Fruit fly (Drosophila melanogaster) whole organism, embryonic: ENCODE results near the gene CG15498.
A peak's percentile ranks its signal among the peaks of the same experiment; 100 is the strongest.

Source experiments
- C15 ChIP-seq: fragments of 200-800 bp; sonication (Bioruptor generic); IDR thresholded peaks from 3 replicates; pipeline ENCODE4 v1.3.6; 2022; ENCODE audit warnings: missing biosample characterization, missing genetic modification characterization
- CG10147 ChIP-seq: fragments of 200-800 bp; sonication (Bioruptor generic); optimal IDR thresholded peaks from 2 replicates; lab custom pipeline; 2019; ENCODE audit warnings: missing biosample characterization, mild to moderate bottlenecking, missing genetic modification characterization, moderate library complexity
- CG12104 ChIP-seq: fragments of 200-800 bp; sonication (Bioruptor generic); optimal IDR thresholded peaks from 3 replicates; lab custom pipeline; 2016; ENCODE audit warnings: missing biosample characterization, missing genetic modification characterization
- CG1233 ChIP-seq: fragments of 200-800 bp; sonication (Bioruptor generic); optimal IDR thresholded peaks from 4 replicates; lab custom pipeline; 2018; ENCODE audit warnings: missing biosample characterization, mild to moderate bottlenecking, missing genetic modification characterization
- CG12391 ChIP-seq: fragments of 200-800 bp; sonication (Bioruptor generic); optimal IDR thresholded peaks from 3 replicates; lab custom pipeline; 2018; ENCODE audit warnings: missing biosample characterization, mild to moderate bottlenecking, missing genetic modification characterization, moderate library complexity
- CG15514 ChIP-seq: fragments of 200-800 bp; sonication (Bioruptor generic); optimal IDR thresholded peaks from 3 replicates; lab custom pipeline; 2017; ENCODE audit warnings: missing biosample characterization, missing genetic modification characterization, mild to moderate bottlenecking, moderate library complexity, missing genetic modification reagents
- CG15696 ChIP-seq: fragments of 200-800 bp; sonication (Bioruptor generic); optimal IDR thresholded peaks from 2 replicates; lab custom pipeline; 2019; ENCODE audit warnings: missing biosample characterization, mild to moderate bottlenecking, missing genetic modification characterization, moderate library complexity
- CG17328 ChIP-seq: fragments of 200-800 bp; sonication (Bioruptor generic); IDR thresholded peaks from 2 replicates; pipeline ENCODE4 v1.3.6; 2022; ENCODE audit warnings: missing biosample characterization, missing genetic modification characterization
- CG17802 ChIP-seq: fragments of 200-800 bp; sonication (Bioruptor generic); optimal IDR thresholded peaks from 2 replicates; lab custom pipeline; 2018; ENCODE audit warnings: missing biosample characterization, mild to moderate bottlenecking, missing genetic modification characterization, moderate library complexity
- CG18262 ChIP-seq: fragments of 200-800 bp; optimal IDR thresholded peaks from 3 replicates; lab custom pipeline; 2019; ENCODE audit warnings: missing biosample characterization, mild to moderate bottlenecking, missing genetic modification characterization, moderate library complexity
- CG4707 ChIP-seq: fragments of 200-800 bp; sonication (Bioruptor generic); optimal IDR thresholded peaks from 2 replicates; lab custom pipeline; 2018; ENCODE audit warnings: missing biosample characterization, mild to moderate bottlenecking, missing genetic modification characterization, moderate library complexity
- CG4730 ChIP-seq: fragments of 200-800 bp; sonication (Bioruptor generic); IDR thresholded peaks from 2 replicates; pipeline ENCODE4 v1.3.6; 2022; ENCODE audit warnings: missing biosample characterization, missing genetic modification characterization
- CG6254 ChIP-seq: fragments of 200-800 bp; sonication (Bioruptor generic); optimal IDR thresholded peaks from 3 replicates; lab custom pipeline; 2017; ENCODE audit warnings: mild to moderate bottlenecking, missing biosample characterization, missing genetic modification reagents, missing genetic modification characterization
- CG6272 ChIP-seq: fragments of 200-800 bp; sonication (Bioruptor generic); IDR thresholded peaks from 2 replicates; pipeline ENCODE4 v1.3.6; 2022; ENCODE audit warnings: missing biosample characterization, missing genetic modification characterization
- CG6854 ChIP-seq: fragments of 200-800 bp; sonication (Bioruptor generic); optimal IDR thresholded peaks from 3 replicates; lab custom pipeline; 2017; ENCODE audit warnings: missing biosample characterization, mild to moderate bottlenecking, missing genetic modification characterization
- CG9876 ChIP-seq: fragments of 200-800 bp; sonication (Bioruptor generic); optimal IDR thresholded peaks from 2 replicates; lab custom pipeline; 2016; ENCODE audit warnings: missing biosample characterization, missing genetic modification characterization
- E2f1 ChIP-seq: fragments of 200-800 bp; sonication (Bioruptor generic); IDR thresholded peaks from 2 replicates; pipeline ENCODE4 v1.3.6; 2022; ENCODE audit warnings: missing biosample characterization, missing genetic modification characterization
- Fer2 ChIP-seq: fragments of 200-800 bp; sonication (Bioruptor generic); optimal IDR thresholded peaks from 2 replicates; lab custom pipeline; 2018; ENCODE audit warnings: missing biosample characterization, mild to moderate bottlenecking, missing genetic modification characterization, moderate library complexity
- Max ChIP-seq: fragments of 200-800 bp; sonication (Bioruptor generic); optimal IDR thresholded peaks from 2 replicates; lab custom pipeline; 2016; ENCODE audit warnings: missing biosample characterization, mild to moderate bottlenecking, missing genetic modification characterization
- Myb ChIP-seq: fragments of 200-800 bp; sonication (Bioruptor generic); optimal IDR thresholded peaks from 2 replicates; lab custom pipeline; 2016; ENCODE audit warnings: missing biosample characterization, missing genetic modification characterization
- Nf-YC ChIP-seq: fragments of 200-800 bp; optimal IDR thresholded peaks from 3 replicates; lab custom pipeline; 2019; ENCODE audit warnings: missing biosample characterization, mild to moderate bottlenecking, missing genetic modification characterization, moderate library complexity
- Oaz ChIP-seq: fragments of 200-800 bp; sonication (Bioruptor generic); IDR thresholded peaks from 2 replicates; pipeline ENCODE4 v1.3.6; 2022; ENCODE audit warnings: missing biosample characterization, missing genetic modification characterization
- Rx ChIP-seq: fragments of 200-800 bp; sonication (Bioruptor generic); IDR thresholded peaks from 2 replicates; pipeline ENCODE4 v1.3.6; 2022; ENCODE audit warnings: missing biosample characterization, missing genetic modification characterization
- Sox100B ChIP-seq: fragments of 200-800 bp; sonication (Bioruptor generic); optimal IDR thresholded peaks from 3 replicates; lab custom pipeline; 2018; ENCODE audit warnings: missing biosample characterization, mild to moderate bottlenecking, missing genetic modification characterization
- Spps ChIP-seq: fragments of 200-800 bp; sonication (Bioruptor generic); optimal IDR thresholded peaks from 2 replicates; lab custom pipeline; 2018; ENCODE audit warnings: missing biosample characterization, mild to moderate bottlenecking, missing genetic modification characterization
- Trl ChIP-seq, 3 experiments: fragments of >200 bp in 2 of 3; fragments of 200-800 bp in 1 of 3; sonication (Bioruptor generic) in 1 of 3; optimal IDR thresholded peaks; 2 replicates in 1 of 3; 3 replicates in 2 of 3; lab custom pipeline; 2016 to 2017; ENCODE audit warnings: missing biosample characterization in 1 of 3, missing genetic modification characterization in 1 of 3
- Xrp1 ChIP-seq: fragments of 200-800 bp; sonication (Bioruptor generic); IDR thresholded peaks from 2 replicates; pipeline ENCODE4 v1.3.6; 2022; ENCODE audit warnings: missing biosample characterization, missing genetic modification characterization
- bowl ChIP-seq: fragments of 200-800 bp; sonication (Bioruptor generic); IDR thresholded peaks from 2 replicates; pipeline ENCODE4 v1.3.6; 2022; ENCODE audit warnings: missing biosample characterization, missing genetic modification characterization
- bsh ChIP-seq, 2 experiments: fragments of 200-800 bp; sonication (Bioruptor generic); optimal IDR thresholded peaks; 2 replicates each; lab custom pipeline; 2017 to 2018; ENCODE audit warnings: mild to moderate bottlenecking in 2 of 2, missing biosample characterization in 2 of 2, missing genetic modification characterization in 2 of 2, moderate library complexity in 1 of 2
- cato ChIP-seq: fragments of 200-800 bp; sonication (Bioruptor generic); optimal IDR thresholded peaks from 2 replicates; lab custom pipeline; 2016; ENCODE audit warnings: missing biosample characterization, missing genetic modification characterization, borderline replicate concordance
- cg ChIP-seq: fragments of 200-800 bp; sonication (Bioruptor generic); optimal IDR thresholded peaks from 3 replicates; lab custom pipeline; 2019; ENCODE audit warnings: missing biosample characterization, mild to moderate bottlenecking, missing genetic modification characterization, moderate library complexity
- dmrt11E ChIP-seq: fragments of 200-800 bp; sonication (Bioruptor generic); optimal IDR thresholded peaks from 3 replicates; lab custom pipeline; 2018; ENCODE audit warnings: missing biosample characterization, mild to moderate bottlenecking, missing genetic modification characterization, moderate library complexity
- exex ChIP-seq: fragments of 200-800 bp; sonication (Bioruptor generic); optimal IDR thresholded peaks from 4 replicates; lab custom pipeline; 2018; ENCODE audit warnings: missing biosample characterization, mild to moderate bottlenecking, missing genetic modification characterization, moderate library complexity
- fd3F ChIP-seq: fragments of 200-800 bp; sonication (Bioruptor generic); optimal IDR thresholded peaks from 2 replicates; lab custom pipeline; 2018; ENCODE audit warnings: missing biosample characterization, mild to moderate bottlenecking, missing genetic modification characterization, moderate library complexity
- fd64A ChIP-seq: fragments of 200-800 bp; sonication (Bioruptor generic); optimal IDR thresholded peaks from 3 replicates; lab custom pipeline; 2018; ENCODE audit warnings: missing biosample characterization, mild to moderate bottlenecking, missing genetic modification characterization
- gro ChIP-seq: fragments of 200-800 bp; sonication (Bioruptor generic); optimal IDR thresholded peaks from 2 replicates; lab custom pipeline; 2016; ENCODE audit warnings: missing biosample characterization, missing genetic modification characterization
- ham ChIP-seq: fragments of 200-800 bp; sonication (Bioruptor generic); IDR thresholded peaks from 2 replicates; pipeline ENCODE4 v1.3.6; 2022; ENCODE audit warnings: missing biosample characterization, missing genetic modification characterization
- jigr1 ChIP-seq: fragments of 200-800 bp; sonication (Bioruptor generic); IDR thresholded peaks from 3 replicates; pipeline ENCODE4 v1.3.6; 2022; ENCODE audit warnings: missing biosample characterization, missing genetic modification characterization
- ken ChIP-seq: fragments of 200-800 bp; sonication (Bioruptor generic); IDR thresholded peaks from 3 replicates; pipeline ENCODE4 v1.3.6; 2022; ENCODE audit warnings: missing biosample characterization, missing genetic modification characterization
- klu ChIP-seq: fragments of 200-800 bp; sonication (Bioruptor generic); IDR thresholded peaks from 2 replicates; pipeline ENCODE4 v1.3.6; 2022; ENCODE audit warnings: missing biosample characterization, missing genetic modification characterization
- lola ChIP-seq, 3 experiments: fragments of >200 bp in 2 of 3; fragments of 200-800 bp in 1 of 3; sonication (Bioruptor generic) in 1 of 3; optimal IDR thresholded peaks; 2 replicates each; lab custom pipeline; 2017 to 2019; ENCODE audit warnings: missing biosample characterization in 3 of 3, missing genetic modification characterization in 3 of 3, mild to moderate bottlenecking in 1 of 3, moderate library complexity in 1 of 3
- nmo ChIP-seq: fragments of 200-800 bp; sonication (Bioruptor generic); optimal IDR thresholded peaks from 2 replicates; lab custom pipeline; 2018; ENCODE audit warnings: missing biosample characterization, mild to moderate bottlenecking, missing genetic modification characterization, moderate library complexity
- pfk ChIP-seq: fragments of 200-800 bp; sonication (Bioruptor generic); optimal IDR thresholded peaks from 2 replicates; lab custom pipeline; 2018; ENCODE audit warnings: missing biosample characterization, mild to moderate bottlenecking, missing genetic modification characterization, moderate library complexity
- phol ChIP-seq: fragments of 200-800 bp; sonication (Bioruptor generic); optimal IDR thresholded peaks from 3 replicates; lab custom pipeline; 2018; ENCODE audit warnings: missing biosample characterization, mild to moderate bottlenecking, missing genetic modification characterization, moderate library complexity
- sens ChIP-seq: fragments of 200-800 bp; sonication (Bioruptor generic); peaks from one replicate; lab custom pipeline; 2016; ENCODE audit warnings: missing biosample characterization, missing genetic modification characterization
- sqz ChIP-seq: fragments of 200-800 bp; sonication (Bioruptor generic); optimal IDR thresholded peaks from 3 replicates; lab custom pipeline; 2018; ENCODE audit warnings: missing biosample characterization, mild to moderate bottlenecking, missing genetic modification characterization
- toy ChIP-seq: fragments of 200-800 bp; sonication (Bioruptor generic); IDR thresholded peaks from 2 replicates; pipeline ENCODE4 v1.3.6; 2022; ENCODE audit warnings: missing biosample characterization, missing genetic modification characterization
- tup ChIP-seq: fragments of 200-800 bp; sonication (Bioruptor generic); optimal IDR thresholded peaks from 2 replicates; lab custom pipeline; 2016; ENCODE audit warnings: missing biosample characterization, mild to moderate bottlenecking, missing genetic modification characterization, moderate library complexity
- unpg ChIP-seq: fragments of 200-800 bp; sonication (Bioruptor generic); optimal IDR thresholded peaks from 3 replicates; lab custom pipeline; 2018; ENCODE audit warnings: missing biosample characterization, mild to moderate bottlenecking, missing genetic modification characterization, moderate library complexity
- zen2 ChIP-seq: fragments of 200-800 bp; sonication (Bioruptor generic); IDR thresholded peaks from 3 replicates; pipeline ENCODE4 v1.3.6; 2022; ENCODE audit warnings: missing biosample characterization, missing genetic modification characterization; ENCODE audit not compliant: partially characterized antibody
- zf30C ChIP-seq: fragments of 200-800 bp; sonication (Bioruptor generic); optimal IDR thresholded peaks from 3 replicates; lab custom pipeline; 2018; ENCODE audit warnings: missing biosample characterization, mild to moderate bottlenecking, missing genetic modification characterization
- zfh2 ChIP-seq: fragments of 200-800 bp; sonication (Bioruptor generic); optimal IDR thresholded peaks from 2 replicates; lab custom pipeline; 2016; ENCODE audit warnings: missing biosample characterization, missing genetic modification characterization

The CG15498 gene

dm6 chr3R:21580091-21580490 lies 11.1 kb upstream of the CG15498 start (continued):
- TF ChIP-seq CG10147 (GFP tag; lab: Kevin White, UChicago): no peak
- TF ChIP-seq fd64A: no peak
- no peak for TF ChIP-seq Oaz
- no peak for TF ChIP-seq pfk (GFP tag; lab: Kevin White, UChicago)
- no peak for TF ChIP-seq cato (GFP tag; lab: Kevin White, UChicago)
- TF ChIP-seq fd3F (GFP tag; lab: Kevin White, UChicago): no peak
- no peak for TF ChIP-seq tup
- no peak for TF ChIP-seq ham
- peak; percentile 10 for TF ChIP-seq Myb (GFP tag; lab: Kevin White, UChicago)
- no peak for TF ChIP-seq unpg
- TF ChIP-seq C15: no peak
- no peak for TF ChIP-seq toy (GFP tag; lab: Robert Waterston, UW)
- no peak for TF ChIP-seq CG15514 (GFP tag; lab: Kevin White, UChicago)
- no peak for TF ChIP-seq Trl (optimal IDR thresholded peaks at IDR 0.05; lab: Kevin White, UChicago)
- no peak for TF ChIP-seq Trl (GFP tag; optimal IDR thresholded peaks at IDR 0.05; lab: Kevin White, UChicago)
- no peak for TF ChIP-seq exex (tag; lab: Kevin White, UChicago)
- TF ChIP-seq Fer2 (tag; lab: Kevin White, UChicago): no peak
- TF ChIP-seq bowl (GFP tag; lab: Robert Waterston, UW): peak; percentile 57; the same call in 1 of the 2 replicates
- no peak for TF ChIP-seq CG17802
- TF ChIP-seq Rx (GFP tag; lab: Robert Waterston, UW): no peak
- TF ChIP-seq Nf-YC: no peak
- no peak for TF ChIP-seq klu
- TF ChIP-seq CG4730 (GFP tag; lab: Robert Waterston, UW): no peak
- no peak for TF ChIP-seq ken (GFP tag; lab: Robert Waterston, UW)
- TF ChIP-seq CG6854 (GFP tag; lab: Kevin White, UChicago): no peak
- TF ChIP-seq gro: peak; percentile 28
- peak; percentile 54 for TF ChIP-seq CG4707
- TF ChIP-seq CG1233 (GFP tag; lab: Kevin White, UChicago): no peak
- TF ChIP-seq CG6254 (GFP tag; lab: Kevin White, UChicago): no peak
- TF ChIP-seq E2f1: no peak
- peak; percentile 59; the same call in 2 of the 3 replicates for TF ChIP-seq zen2 (GFP tag; lab: Robert Waterston, UW)
- no peak; the same call in 1 of the 2 replicates for TF ChIP-seq CG6272
- no peak for TF ChIP-seq CG9876
- TF ChIP-seq zfh2 (GFP tag; lab: Kevin White, UChicago): no peak
- TF ChIP-seq zf30C: peak; percentile 57
- no peak for TF ChIP-seq Max (GFP tag; lab: Kevin White, UChicago)
- no peak for TF ChIP-seq Sox100B
- peak; percentile 25 for TF ChIP-seq CG15696 (tag; lab: Kevin White, UChicago)

- peak; percentile 82 for TF ChIP-seq sens (GFP tag; lab: Kevin White, UChicago)
- no peak for TF ChIP-seq sqz (GFP tag; lab: Kevin White, UChicago)
- TF ChIP-seq CG12391 (tag; lab: Kevin White, UChicago): peak; percentile 4
- peak; percentile 45 for TF ChIP-seq nmo (GFP tag; lab: Kevin White, UChicago)
- 0 out of 2 replicates have a peak, but pooled peaks have one; percentile 10 for TF ChIP-seq CG17328
- peak; percentile 41 for TF ChIP-seq zf30C
- TF ChIP-seq CG15696 (tag; lab: Kevin White, UChicago): peak; percentile 3
- no peak for TF ChIP-seq CG12104
- TF ChIP-seq CG18262 (tag; lab: Kevin White, UChicago): peak; percentile 53
- TF ChIP-seq bsh (GFP tag; optimal IDR thresholded peaks at IDR 0.05; lab: Kevin White, UChicago): peak in 1 of 2 experiments; percentile 52
- peak; percentile 62 for TF ChIP-seq dmrt11E (tag; lab: Kevin White, UChicago)
- TF ChIP-seq cg (GFP tag; lab: Kevin White, UChicago): no peak
- peak; percentile 37 for TF ChIP-seq phol
- peak; percentile 17; the same call in 1 of the 2 replicates for TF ChIP-seq Xrp1 (GFP tag; lab: Robert Waterston, UW)
- peak; percentile 3 for TF ChIP-seq Sox100B
- no peak for TF ChIP-seq jigr1 (GFP tag; lab: Robert Waterston, UW)
- peak in 1 of 3 experiments; percentile 60 for TF ChIP-seq lola (GFP tag; optimal IDR thresholded peaks at IDR 0.05; lab: Kevin White, UChicago)
- peak; percentile 13 for TF ChIP-seq Spps (tag; lab: Kevin White, UChicago)
Measured at dm6 chr3R:21566784-21567183, 2.2 kb downstream of the CG15498 start.
